Fruit fly (Drosophila melanogaster): ENCODE results near the gene CG33771.
"Not testable (repeated sequence)": the region's sequence is repeated elsewhere in the genome, so short reads cannot be mapped to it uniquely, and the experiment has no call there.

DNA sequence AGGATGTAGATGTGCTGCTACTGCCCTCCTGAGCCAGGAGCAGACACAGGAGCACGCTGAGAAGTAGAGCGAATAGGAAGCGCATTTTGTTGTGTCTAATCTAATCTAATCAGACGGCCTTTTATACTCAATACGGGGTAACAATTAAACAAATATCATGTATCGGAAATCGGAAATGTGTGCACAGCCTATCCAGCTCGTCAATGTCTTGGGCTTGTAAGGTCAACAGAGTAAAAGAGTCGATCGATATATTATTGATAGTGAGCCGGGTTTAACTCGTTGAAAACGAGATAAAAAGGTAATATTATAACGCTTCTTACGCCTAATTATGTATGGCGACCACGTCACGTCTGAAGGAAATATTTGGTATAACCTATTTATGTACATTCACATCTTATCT, 43.2 kb downstream of the CG33771 start, which contains the start of gene CG14454:
- TF ChIP-seq Bdp1 (GFP tag; optimal IDR thresholded peaks at IDR 0.05); C15 (GFP tag; IDR thresholded peaks at IDR 0.05); klu (GFP tag; IDR thresholded peaks at IDR 0.05); CG17359 (tag; optimal IDR thresholded peaks at IDR 0.05); CG15696 (tag; optimal IDR thresholded peaks at IDR 0.05); bowl (GFP tag; IDR thresholded peaks at IDR 0.05); dm (GFP tag; optimal IDR thresholded peaks at IDR 0.05); CG10209 (GFP tag; optimal IDR thresholded peaks at IDR 0.05): not testable (repeated sequence)
